Fruit fly (Drosophila melanogaster) whole organism, embryonic: ENCODE measurements around the gene Dis3l2.

Experiments used
- Asciz ChIP-seq: fragments of 200-800 bp; sonication (Bioruptor generic); optimal IDR thresholded peaks from 2 replicates; lab custom pipeline; 2017; ENCODE audit warnings: missing biosample characterization, mild to moderate bottlenecking, missing genetic modification characterization, missing genetic modification reagents
- CG10209 ChIP-seq: fragments of 200-800 bp; sonication (Bioruptor generic); optimal IDR thresholded peaks from 3 replicates; lab custom pipeline; 2017; ENCODE audit warnings: missing biosample characterization, mild to moderate bottlenecking, missing genetic modification characterization, missing genetic modification reagents
- CG10267 ChIP-seq: fragments of 200-800 bp; sonication (Bioruptor generic); optimal IDR thresholded peaks from 2 replicates; lab custom pipeline; 2018; ENCODE audit warnings: missing biosample characterization, mild to moderate bottlenecking, missing genetic modification characterization, moderate library complexity
- CG10959 ChIP-seq: fragments of 200-800 bp; sonication (Bioruptor generic); IDR thresholded peaks from 2 replicates; pipeline ENCODE4 v1.3.6; 2022; ENCODE audit warnings: missing biosample characterization, missing genetic modification characterization
- CG11247 ChIP-seq: fragments of 200-800 bp; sonication (Bioruptor generic); IDR thresholded peaks from 2 replicates; pipeline ENCODE4 v1.3.6; 2022; ENCODE audit warnings: missing biosample characterization, missing genetic modification characterization
- CG12104 ChIP-seq: fragments of 200-800 bp; sonication (Bioruptor generic); optimal IDR thresholded peaks from 3 replicates; lab custom pipeline; 2016; ENCODE audit warnings: missing biosample characterization, missing genetic modification characterization
- CG13894 ChIP-seq: fragments of 200-800 bp; sonication (Bioruptor generic); optimal IDR thresholded peaks from 3 replicates; lab custom pipeline; 2018; ENCODE audit warnings: missing biosample characterization, mild to moderate bottlenecking, missing genetic modification characterization, moderate library complexity
- CG15269 ChIP-seq: fragments of 200-800 bp; sonication (Bioruptor generic); optimal IDR thresholded peaks from 2 replicates; lab custom pipeline; 2018; ENCODE audit warnings: missing biosample characterization, mild to moderate bottlenecking, missing genetic modification characterization, moderate library complexity
- CG17612 ChIP-seq: fragments of 200-800 bp; sonication (Bioruptor generic); IDR thresholded peaks from 2 replicates; pipeline ENCODE4 v1.3.6; 2022; ENCODE audit warnings: missing biosample characterization, missing genetic modification characterization
- CG2678 ChIP-seq: fragments of 200-800 bp; sonication (Bioruptor generic); optimal IDR thresholded peaks from 3 replicates; lab custom pipeline; 2019; ENCODE audit warnings: missing biosample characterization, mild to moderate bottlenecking, missing genetic modification characterization, moderate library complexity
- CG2712 ChIP-seq: fragments of 200-800 bp; optimal IDR thresholded peaks from 3 replicates; lab custom pipeline; 2019; ENCODE audit warnings: missing biosample characterization, mild to moderate bottlenecking, missing genetic modification characterization, moderate library complexity
- CG3065 ChIP-seq: fragments of 200-800 bp; sonication (Bioruptor generic); optimal IDR thresholded peaks from 2 replicates; lab custom pipeline; 2016; ENCODE audit warnings: missing biosample characterization, missing genetic modification characterization
- CG31441 ChIP-seq: fragments of 200-800 bp; sonication (Bioruptor generic); IDR thresholded peaks from 2 replicates; pipeline ENCODE4 v1.3.6; 2022; ENCODE audit warnings: missing biosample characterization, missing genetic modification characterization
- CG34422 ChIP-seq: fragments of 200-800 bp; sonication (Bioruptor generic); IDR thresholded peaks from 3 replicates; pipeline ENCODE4 v1.3.6; 2022; ENCODE audit warnings: missing biosample characterization, missing genetic modification characterization
- CG7357 ChIP-seq: fragments of 200-800 bp; sonication (Bioruptor generic); IDR thresholded peaks from 3 replicates; pipeline ENCODE4 v1.3.6; 2022; ENCODE audit warnings: missing biosample characterization, missing genetic modification characterization
- CG7745 ChIP-seq: fragments of 200-800 bp; sonication (Bioruptor generic); optimal IDR thresholded peaks from 2 replicates; lab custom pipeline; 2018; ENCODE audit warnings: missing biosample characterization, mild to moderate bottlenecking, missing genetic modification characterization, moderate library complexity
- CG7786 ChIP-seq: fragments of 200-800 bp; sonication (Bioruptor generic); optimal IDR thresholded peaks from 2 replicates; lab custom pipeline; 2016; ENCODE audit warnings: missing biosample characterization, missing genetic modification characterization
- CG7839 ChIP-seq: fragments of 200-800 bp; sonication (Bioruptor generic); optimal IDR thresholded peaks from 3 replicates; lab custom pipeline; 2018; ENCODE audit warnings: missing biosample characterization, mild to moderate bottlenecking, missing genetic modification characterization, moderate library complexity
- CG8281 ChIP-seq: fragments of 200-800 bp; sonication (Bioruptor generic); optimal IDR thresholded peaks from 2 replicates; lab custom pipeline; 2018; ENCODE audit warnings: missing biosample characterization, mild to moderate bottlenecking, missing genetic modification characterization, moderate library complexity
- CG8388 ChIP-seq: fragments of 200-800 bp; sonication (Bioruptor generic); optimal IDR thresholded peaks from 2 replicates; lab custom pipeline; 2019; ENCODE audit warnings: missing biosample characterization, mild to moderate bottlenecking, missing genetic modification characterization, moderate library complexity
- CG8944 ChIP-seq: fragments of 200-800 bp; sonication (Bioruptor generic); optimal IDR thresholded peaks from 3 replicates; lab custom pipeline; 2016; ENCODE audit warnings: missing biosample characterization, missing genetic modification characterization
- CG9609 ChIP-seq: fragments of 200-800 bp; sonication (Bioruptor generic); optimal IDR thresholded peaks from 3 replicates; lab custom pipeline; 2016; ENCODE audit warnings: missing biosample characterization, missing genetic modification characterization
- CoRest ChIP-seq: fragments of 200-800 bp; sonication (Bioruptor generic); optimal IDR thresholded peaks from 3 replicates; lab custom pipeline; 2018; ENCODE audit warnings: missing biosample characterization, mild to moderate bottlenecking, missing genetic modification characterization, moderate library complexity
- D19A ChIP-seq: fragments of 200-800 bp; optimal IDR thresholded peaks from 3 replicates; lab custom pipeline; 2019; ENCODE audit warnings: missing biosample characterization, mild to moderate bottlenecking, missing genetic modification characterization, moderate library complexity
- Fer1 ChIP-seq: fragments of 200-800 bp; sonication (Bioruptor generic); optimal IDR thresholded peaks from 2 replicates; lab custom pipeline; 2017; ENCODE audit warnings: missing biosample characterization, mild to moderate bottlenecking, missing genetic modification characterization
- H2.0 ChIP-seq: fragments of 200-800 bp; sonication (Bioruptor generic); IDR thresholded peaks from 2 replicates; pipeline ENCODE4 v1.3.6; 2022; ENCODE audit warnings: missing biosample characterization, missing genetic modification characterization
- Max ChIP-seq: fragments of 200-800 bp; sonication (Bioruptor generic); optimal IDR thresholded peaks from 2 replicates; lab custom pipeline; 2016; ENCODE audit warnings: missing biosample characterization, mild to moderate bottlenecking, missing genetic modification characterization
- NFAT ChIP-seq: fragments of 200-800 bp; sonication (Bioruptor generic); IDR thresholded peaks from 2 replicates; pipeline ENCODE4 v1.3.6; 2022; ENCODE audit warnings: missing biosample characterization, missing genetic modification characterization
- Optix ChIP-seq: fragments of 200-800 bp; sonication (Bioruptor generic); IDR thresholded peaks from 3 replicates; pipeline ENCODE4 v1.3.6; 2022; ENCODE audit warnings: missing biosample characterization, missing genetic modification characterization
- Ssrp ChIP-seq: fragments of 200-800 bp; sonication (Bioruptor generic); optimal IDR thresholded peaks from 2 replicates; lab custom pipeline; 2018; ENCODE audit warnings: missing biosample characterization, mild to moderate bottlenecking, missing genetic modification characterization, moderate library complexity
- ase ChIP-seq: fragments of 200-800 bp; sonication (Bioruptor generic); IDR thresholded peaks from 3 replicates; pipeline ENCODE4 v1.3.6; 2022; ENCODE audit warnings: missing biosample characterization, missing genetic modification characterization
- en ChIP-seq: fragments of 200-800 bp; sonication (Bioruptor generic); optimal IDR thresholded peaks from 2 replicates; lab custom pipeline; 2016; ENCODE audit warnings: missing biosample characterization, missing genetic modification characterization
- exex ChIP-seq: fragments of 200-800 bp; sonication (Bioruptor generic); optimal IDR thresholded peaks from 4 replicates; lab custom pipeline; 2018; ENCODE audit warnings: missing biosample characterization, mild to moderate bottlenecking, missing genetic modification characterization, moderate library complexity
- fd96Cb ChIP-seq: fragments of 200-800 bp; sonication (Bioruptor generic); optimal IDR thresholded peaks from 2 replicates; lab custom pipeline; 2018; ENCODE audit warnings: missing biosample characterization, mild to moderate bottlenecking, missing genetic modification characterization, moderate library complexity
- gfzf ChIP-seq: fragments of 200-800 bp; sonication (Bioruptor generic); optimal IDR thresholded peaks from 2 replicates; lab custom pipeline; 2016; ENCODE audit warnings: missing biosample characterization, mild to moderate bottlenecking, missing genetic modification characterization, moderate library complexity
- gsb ChIP-seq: fragments of 200-800 bp; sonication (Bioruptor generic); IDR thresholded peaks from 2 replicates; pipeline ENCODE4 v1.3.6; 2022; ENCODE audit warnings: missing biosample characterization, missing genetic modification characterization
- lilli ChIP-seq: fragments of 200-800 bp; sonication (Bioruptor generic); optimal IDR thresholded peaks from 3 replicates; lab custom pipeline; 2016; ENCODE audit warnings: missing biosample characterization, missing genetic modification characterization
- mirr ChIP-seq: fragments of 200-800 bp; sonication (Bioruptor generic); optimal IDR thresholded peaks from 3 replicates; lab custom pipeline; 2018; ENCODE audit warnings: missing biosample characterization, mild to moderate bottlenecking, missing genetic modification characterization
- otp ChIP-seq: fragments of 200-800 bp; sonication (Bioruptor generic); IDR thresholded peaks from 3 replicates; pipeline ENCODE4, ENCODE4 v1.3.6; 2022; ENCODE audit warnings: missing biosample characterization, missing genetic modification characterization
- psq ChIP-seq: fragments of 200-800 bp; sonication (Bioruptor generic); optimal IDR thresholded peaks from 2 replicates; lab custom pipeline; 2017; ENCODE audit warnings: missing biosample characterization, missing genetic modification characterization
- repo ChIP-seq: fragments of 200-800 bp; sonication (Bioruptor generic); optimal IDR thresholded peaks from 2 replicates; lab custom pipeline; 2016; ENCODE audit warnings: missing biosample characterization, missing genetic modification characterization
- seq ChIP-seq: fragments of 200-800 bp; sonication (Bioruptor generic); IDR thresholded peaks from 2 replicates; pipeline ENCODE4 v1.3.6; 2022; ENCODE audit warnings: missing biosample characterization, missing genetic modification characterization
- shn ChIP-seq: fragments of 200-800 bp; sonication (Bioruptor generic); optimal IDR thresholded peaks from 3 replicates; lab custom pipeline; 2016; ENCODE audit warnings: missing biosample characterization, missing genetic modification characterization
- slou ChIP-seq: fragments of 200-800 bp; sonication (Bioruptor generic); optimal IDR thresholded peaks from 3 replicates; lab custom pipeline; 2016; ENCODE audit warnings: missing biosample characterization, missing genetic modification characterization
- sob ChIP-seq: fragments of 200-800 bp; sonication (Bioruptor generic); IDR thresholded peaks from 2 replicates; pipeline ENCODE4 v1.3.6; 2022; ENCODE audit warnings: missing biosample characterization, missing genetic modification characterization
- tgo ChIP-seq: fragments of 200-800 bp; sonication (Bioruptor generic); IDR thresholded peaks from 3 replicates; pipeline ENCODE4 v1.3.6; 2022; ENCODE audit warnings: missing biosample characterization, missing genetic modification characterization
- tll ChIP-seq, 2 experiments: fragments of 200-800 bp in 1 of 2; fragments of >200 bp in 1 of 2; sonication (Bioruptor generic) in 1 of 2; optimal IDR thresholded peaks; 2 replicates each; lab custom pipeline; 2017 to 2019; ENCODE audit warnings: missing biosample characterization in 2 of 2, missing genetic modification characterization in 2 of 2, mild to moderate bottlenecking in 1 of 2, moderate library complexity in 1 of 2
- toy ChIP-seq: fragments of 200-800 bp; sonication (Bioruptor generic); IDR thresholded peaks from 2 replicates; pipeline ENCODE4 v1.3.6; 2022; ENCODE audit warnings: missing biosample characterization, missing genetic modification characterization
- tup ChIP-seq: fragments of 200-800 bp; sonication (Bioruptor generic); optimal IDR thresholded peaks from 2 replicates; lab custom pipeline; 2016; ENCODE audit warnings: missing biosample characterization, mild to moderate bottlenecking, missing genetic modification characterization, moderate library complexity
- tx ChIP-seq: fragments of 200-800 bp; sonication (Bioruptor generic); optimal IDR thresholded peaks from 2 replicates; lab custom pipeline; 2016; ENCODE audit warnings: missing biosample characterization, missing genetic modification characterization

Dis3l2 gene

DNA sequence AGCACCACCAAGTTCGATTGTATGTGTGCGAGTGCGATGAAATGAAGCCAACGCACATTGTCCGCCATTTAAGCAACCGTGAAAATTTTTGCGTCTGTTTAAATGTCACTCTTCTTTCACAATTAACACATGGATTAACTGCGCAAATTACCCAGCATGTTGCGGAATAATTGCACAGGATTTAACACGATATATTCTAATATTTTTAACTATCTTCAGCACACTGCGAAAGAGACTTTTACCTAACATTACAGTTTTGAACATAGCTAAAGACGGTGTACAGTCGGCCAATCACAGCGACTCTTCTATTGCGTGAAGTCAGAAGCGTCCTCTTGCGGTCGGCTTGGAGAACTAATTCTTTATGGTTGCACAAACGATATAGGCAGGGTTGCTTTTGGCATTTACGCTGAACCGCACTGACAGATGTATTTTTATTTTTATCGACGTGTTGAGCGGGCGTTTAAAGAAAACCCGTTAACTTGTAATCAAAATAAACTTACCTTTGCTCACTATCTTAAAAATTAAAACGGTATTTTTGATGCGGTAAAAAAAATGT, 34.2 kb downstream of the Dis3l2 start (continued):
- TF ChIP-seq CG8281, result no peak
- no peak for TF ChIP-seq CG15269 (tag; lab: Kevin White, UChicago)
- peak; percentile 34; the same call in 1 of the 3 replicates for TF ChIP-seq tgo (GFP tag; lab: Robert Waterston, UW)
- TF ChIP-seq mirr, result no peak
- no peak for TF ChIP-seq CG13894 (tag; lab: Kevin White, UChicago)
- TF ChIP-seq D19A (tag; lab: Kevin White, UChicago), result no peak
- no peak for TF ChIP-seq toy (GFP tag; lab: Robert Waterston, UW)
- TF ChIP-seq Fer1 (GFP tag; lab: Kevin White, UChicago), result no peak
- TF ChIP-seq CG2712 (tag; lab: Kevin White, UChicago), result peak; percentile 29
- peak; percentile 49 for TF ChIP-seq gfzf (GFP tag; lab: Kevin White, UChicago)
- TF ChIP-seq CG10267 (tag; lab: Kevin White, UChicago), result peak; percentile 64
- no peak for TF ChIP-seq CG31441
- no peak for TF ChIP-seq CG8944
- peak; percentile 58 for TF ChIP-seq lilli (GFP tag; lab: Kevin White, UChicago)
- TF ChIP-seq en (GFP tag; lab: Kevin White, UChicago), result peak; percentile 36
- no peak for TF ChIP-seq CG7357 (GFP tag; lab: Robert Waterston, UW)
- no peak for TF ChIP-seq slou (GFP tag; lab: Kevin White, UChicago)
- TF ChIP-seq CG3065 (GFP tag; lab: Kevin White, UChicago), result peak; percentile 24
- TF ChIP-seq Max (GFP tag; lab: Kevin White, UChicago), result no peak
- TF ChIP-seq H2.0, result no peak; the same call in none of the 2 replicates
- no peak for TF ChIP-seq fd96Cb (tag; lab: Kevin White, UChicago)
- TF ChIP-seq CG11247 (GFP tag; lab: Robert Waterston, UW), result no peak; the same call in none of the 2 replicates
- TF ChIP-seq tll (GFP tag; optimal IDR thresholded peaks at IDR 0.05; lab: Kevin White, UChicago), result no peak
- no peak for TF ChIP-seq Optix (GFP tag; lab: Robert Waterston, UW)
- TF ChIP-seq CG7839 (tag; lab: Kevin White, UChicago), result no peak
- TF ChIP-seq CG17612 (GFP tag; lab: Robert Waterston, UW), result no peak
- TF ChIP-seq CG12104 (GFP tag; lab: Kevin White, UChicago), result no peak
- no peak for TF ChIP-seq CG10959 (GFP tag; lab: Robert Waterston, UW)
- TF ChIP-seq CG10209 (GFP tag; lab: Kevin White, UChicago), result peak; percentile 39
- no peak for TF ChIP-seq psq
- TF ChIP-seq sob (GFP tag; lab: Robert Waterston, UW), result 0 out of 2 replicates have a peak, but pooled peaks have one; percentile 42
- 0 out of 3 replicates have a peak, but pooled peaks have one; percentile 21 for TF ChIP-seq CG34422 (GFP tag; lab: Robert Waterston, UW)
- TF ChIP-seq ase (GFP tag; lab: Robert Waterston, UW), result peak; percentile 61; the same call in 1 of the 3 replicates
- no peak for TF ChIP-seq exex (tag; lab: Kevin White, UChicago)
- TF ChIP-seq NFAT (GFP tag; lab: Robert Waterston, UW), result no peak; the same call in 1 of the 2 replicates
- peak; percentile 32 for TF ChIP-seq repo (GFP tag; lab: Kevin White, UChicago)
- TF ChIP-seq gsb (GFP tag; lab: Robert Waterston, UW), result peak; percentile 45; the same call in 1 of the 2 replicates
- TF ChIP-seq Ssrp (tag; lab: Kevin White, UChicago), result no peak
- TF ChIP-seq Asciz (GFP tag; lab: Kevin White, UChicago), result no peak
- no peak for TF ChIP-seq CG8388 (GFP tag; lab: Kevin White, UChicago)
- no peak for TF ChIP-seq otp
- no peak for TF ChIP-seq CG7745 (tag; lab: Kevin White, UChicago)
- TF ChIP-seq CoRest (tag; lab: Kevin White, UChicago), result no peak
- TF ChIP-seq CG2678, result no peak
- TF ChIP-seq CG7786 (GFP tag; lab: Kevin White, UChicago), result peak; percentile 21
- no peak for TF ChIP-seq tx (GFP tag; lab: Kevin White, UChicago)
- peak; percentile 54 for TF ChIP-seq CG9609 (GFP tag; lab: Kevin White, UChicago)
- no peak for TF ChIP-seq tup (GFP tag; lab: Kevin White, UChicago)
- peak; percentile 11 for TF ChIP-seq shn (GFP tag; lab: Kevin White, UChicago)
- TF ChIP-seq seq (GFP tag; lab: Robert Waterston, UW), result no peak
